Worm (Caenorhabditis elegans) whole organism, L3 larva: ENCODE results near the gene C31G12.4.

Experiments
- ceh-82 ChIP-seq: fragments of 150-350 bp; optimal IDR thresholded peaks from 2 replicates; lab custom pipeline; 2014; ENCODE audit warnings: missing biosample characterization, missing genetic modification characterization
- fkh-10 ChIP-seq: sonication (generic microtip); optimal IDR thresholded peaks from 2 replicates; lab custom pipeline; 2017; ENCODE audit warnings: missing biosample characterization, missing genetic modification reagents, missing genetic modification characterization
- lsy-12 ChIP-seq: sonication (generic microtip); optimal IDR thresholded peaks from 2 replicates; lab custom pipeline; 2016; ENCODE audit warnings: mild to moderate bottlenecking, missing genetic modification characterization, missing compliant biosample characterization
- nhr-12 ChIP-seq: fragments of 150-350 bp; optimal IDR thresholded peaks from 2 replicates; lab custom pipeline; 2014; ENCODE audit warnings: missing biosample characterization, missing genetic modification characterization
- nhr-28 ChIP-seq: fragments of 150-350 bp; optimal IDR thresholded peaks from 2 replicates; lab custom pipeline; 2014; ENCODE audit warnings: missing biosample characterization, missing genetic modification characterization
- nhr-77 ChIP-seq: fragments of 150-350 bp; optimal IDR thresholded peaks from 2 replicates; lab custom pipeline; 2014; ENCODE audit warnings: missing biosample characterization, missing genetic modification characterization
- pqm-1 ChIP-seq: fragments of 150-350 bp; optimal IDR thresholded peaks from 2 replicates; lab custom pipeline; 2017; ENCODE audit warnings: missing biosample characterization, missing genetic modification characterization, inconsistent platforms
- snpc-4 ChIP-seq: fragments of 150-350 bp; optimal IDR thresholded peaks from 2 replicates; lab custom pipeline; 2014; ENCODE audit warnings: missing biosample characterization, missing genetic modification characterization
- unc-39 ChIP-seq: sonication (generic microtip); optimal IDR thresholded peaks from 4 replicates; lab custom pipeline; 2017; ENCODE audit warnings: missing biosample characterization, missing genetic modification characterization
- unc-62 ChIP-seq: fragments of 150-350 bp; sonication (generic microtip); optimal IDR thresholded peaks from 4 replicates; lab custom pipeline; 2014; ENCODE audit warnings: missing biosample characterization, missing genetic modification reagents, missing genetic modification characterization

DNA sequence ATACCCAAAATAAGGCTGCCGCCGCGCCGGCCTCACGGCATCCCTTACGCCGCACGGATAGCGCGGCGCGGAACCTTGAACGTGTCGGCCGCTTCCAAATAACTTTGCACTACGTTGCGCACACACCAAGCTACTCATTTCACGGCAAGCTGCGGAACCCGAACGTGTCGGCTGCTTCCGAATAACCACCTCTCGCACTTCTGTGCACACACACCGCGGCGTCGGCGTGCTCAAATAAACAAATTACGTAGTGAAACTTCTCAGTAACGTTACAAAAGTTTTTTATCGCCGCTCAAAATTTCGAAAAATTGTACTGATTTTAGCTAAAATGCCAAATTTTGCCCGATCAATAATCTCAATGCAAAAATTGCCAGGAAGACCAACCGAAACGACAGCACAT lies 34.3 kb upstream of the C31G12.4 start:
- TF ChIP-seq unc-39 (tag; lab: Kevin White, UChicago) = no peak
- TF ChIP-seq nhr-77 = no peak
- no peak for TF ChIP-seq snpc-4 (tag; lab: Kevin White, UChicago)
- no peak for TF ChIP-seq pqm-1 (tag; lab: Kevin White, UChicago)
- no peak for TF ChIP-seq nhr-12 (tag; lab: Kevin White, UChicago)
- TF ChIP-seq unc-62 (GFP tag; lab: Kevin White, UChicago) = no peak
- TF ChIP-seq ceh-82 = no peak
- no peak for TF ChIP-seq lsy-12 (tag; lab: Kevin White, UChicago)
- TF ChIP-seq nhr-28 (tag; lab: Kevin White, UChicago) = no peak
- no peak for TF ChIP-seq fkh-10
